Worm (Caenorhabditis elegans) whole organism, L4/young adult: Measurements from ENCODE around the gene alfa-1.

Experiments used
- W03F9.2 ChIP-seq: fragments of 150-350 bp; optimal IDR thresholded peaks from 2 replicates; lab custom pipeline; 2014; ENCODE audit warnings: missing biosample characterization, missing genetic modification characterization
- dao-5 ChIP-seq: sonication (generic microtip); optimal IDR thresholded peaks from 2 replicates; lab custom pipeline; 2016; ENCODE audit warnings: missing genotype, missing genetic modification characterization, moderate library complexity, missing compliant biosample characterization
- him-1 ChIP-seq: sonication (generic microtip); optimal IDR thresholded peaks from 2 replicates; lab custom pipeline; 2016; ENCODE audit warnings: missing genotype, missing genetic modification reagents, missing genetic modification characterization, missing compliant biosample characterization

The alfa-1 gene

DNA sequence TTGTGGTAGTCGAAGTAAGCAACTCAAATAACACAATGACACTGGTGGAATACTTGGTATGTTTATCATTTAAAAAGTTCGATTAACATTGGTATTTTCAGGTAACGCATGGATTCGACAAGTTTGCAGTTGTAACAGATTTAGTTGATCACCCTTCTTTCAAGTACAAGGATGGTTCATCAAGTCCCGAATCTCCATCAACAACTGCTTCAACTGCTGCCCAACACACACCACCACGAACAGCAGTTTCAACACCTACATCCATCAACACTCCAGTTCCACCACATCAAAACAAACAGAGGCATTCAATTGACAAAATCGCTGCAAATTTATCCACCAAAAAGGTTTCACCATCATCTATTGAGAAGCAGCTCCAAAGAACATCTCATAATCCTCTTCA, 20.2 kb upstream of the alfa-1 start:
- no peak for TF ChIP-seq him-1 (tag; lab: Kevin White, UChicago)
- no peak for TF ChIP-seq W03F9.2 (tag; lab: Kevin White, UChicago)
- no peak for TF ChIP-seq dao-5 (tag; lab: Kevin White, UChicago)

DNA sequence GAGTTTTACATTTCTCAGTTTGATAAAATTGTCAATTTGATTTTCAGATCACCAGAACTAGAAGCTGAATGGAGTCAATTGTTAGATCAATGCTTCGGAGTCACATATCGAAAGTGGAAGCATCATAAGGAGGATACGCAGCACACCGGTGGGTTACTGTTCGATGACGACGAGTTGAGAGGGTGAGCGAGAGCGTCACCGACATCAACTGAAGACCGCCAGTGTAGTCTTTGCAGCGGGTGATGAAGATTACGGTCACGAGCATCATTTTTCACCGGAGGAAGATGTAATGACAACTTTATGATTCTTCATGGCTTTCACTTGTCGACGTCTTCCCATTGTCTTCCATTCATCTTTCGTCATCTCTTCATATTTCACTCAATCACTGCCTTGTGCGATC, 19.6 kb upstream of the alfa-1 start, which contains the start of gene lin-26:
lin-26 (plus strand) TSS at position 301 of the 400 bp plus-strand sequence.
- TF ChIP-seq dao-5 (tag; lab: Kevin White, UChicago) = no peak
- TF ChIP-seq him-1 (tag; lab: Kevin White, UChicago) = no peak
- no peak for TF ChIP-seq W03F9.2 (tag; lab: Kevin White, UChicago)

DNA sequence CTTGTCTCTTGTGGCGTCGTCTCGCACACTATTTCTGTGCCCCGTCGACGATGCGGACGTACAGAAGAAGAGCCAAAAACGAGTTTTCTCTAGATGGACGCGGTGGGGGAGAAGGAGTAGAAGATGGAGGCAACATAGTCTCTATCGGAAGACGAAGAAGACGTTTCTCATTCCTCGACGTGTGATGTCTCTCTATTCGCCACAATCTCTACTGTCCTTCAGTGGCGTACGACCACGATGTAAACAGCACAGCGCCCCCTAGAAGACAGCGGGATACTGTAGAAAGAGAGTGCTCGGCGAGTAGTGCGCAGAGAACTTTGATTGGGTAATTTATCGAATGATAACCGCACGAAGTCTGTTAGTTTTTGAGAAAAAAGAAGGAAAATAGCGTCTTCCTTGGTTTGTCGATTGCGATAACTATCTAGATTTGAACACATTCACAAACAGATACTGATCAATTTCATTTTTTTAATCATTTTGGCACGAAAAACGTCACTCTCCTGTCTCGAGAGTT, 17.2 kb upstream of the alfa-1 start:
- TF ChIP-seq W03F9.2 (tag; lab: Kevin White, UChicago) (no peak), dao-5 (tag; lab: Kevin White, UChicago) (no peak), him-1 (tag; lab: Kevin White, UChicago) (no peak)

DNA sequence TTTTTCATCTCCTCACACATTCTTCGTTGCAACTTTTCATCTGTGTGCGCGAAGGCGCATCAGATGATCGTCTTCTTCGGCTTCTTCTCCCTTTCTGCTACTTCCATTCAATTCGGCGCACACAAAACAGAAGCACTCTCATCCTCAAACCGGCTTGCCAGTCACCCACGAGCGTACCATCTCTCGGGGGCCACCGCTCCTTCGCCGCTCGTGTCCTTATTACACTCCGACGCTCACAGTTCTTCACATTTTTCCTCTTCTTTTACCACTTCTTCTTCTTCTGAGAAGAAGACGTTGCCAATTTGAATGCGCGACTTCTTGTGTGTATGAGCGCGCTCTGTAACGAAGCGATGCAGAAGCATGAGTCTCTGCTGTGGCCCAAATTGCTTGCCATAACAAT, 16.2 kb upstream of the alfa-1 start:
- TF ChIP-seq him-1 (tag; lab: Kevin White, UChicago) (no peak), dao-5 (tag; lab: Kevin White, UChicago) (no peak), W03F9.2 (tag; lab: Kevin White, UChicago) (no peak)

- TF ChIP-seq W03F9.2 (tag; lab: Kevin White, UChicago) = no peak
- TF ChIP-seq him-1 (tag; lab: Kevin White, UChicago) = no peak
- no peak for TF ChIP-seq dao-5 (tag; lab: Kevin White, UChicago)
Measured at ce11 chrII:7676307-7676905, 14.1 kb upstream of the alfa-1 start.

DNA sequence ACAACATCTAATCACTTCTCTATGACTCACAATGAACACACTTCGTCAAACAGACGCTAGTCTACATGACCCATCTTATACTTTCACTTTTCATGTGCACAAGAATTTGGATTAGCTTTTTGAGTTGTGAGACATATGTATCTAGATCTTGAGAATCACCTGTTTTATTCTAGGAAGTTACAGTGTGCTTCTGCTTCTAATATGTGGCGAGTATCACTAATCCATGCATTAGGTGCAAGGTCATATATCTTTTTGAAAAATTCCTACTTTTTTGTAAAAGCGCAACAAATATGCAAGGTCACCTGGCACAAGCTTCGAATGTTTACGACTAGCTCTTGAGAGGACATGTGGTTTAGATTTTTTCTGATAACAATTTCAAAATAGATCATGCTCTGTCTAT, 13.4 kb upstream of the alfa-1 start:
- TF ChIP-seq dao-5 (tag; lab: Kevin White, UChicago) = no peak

ce11 chrII:7671705-7672104, 9.4 kb upstream of the alfa-1 start, which contains the start of gene lir-1:
lir-1 (plus strand) TSS chrII:7672005.
- TF ChIP-seq him-1 (tag; lab: Kevin White, UChicago) (no peak), W03F9.2 (tag; lab: Kevin White, UChicago) (no peak)

DNA sequence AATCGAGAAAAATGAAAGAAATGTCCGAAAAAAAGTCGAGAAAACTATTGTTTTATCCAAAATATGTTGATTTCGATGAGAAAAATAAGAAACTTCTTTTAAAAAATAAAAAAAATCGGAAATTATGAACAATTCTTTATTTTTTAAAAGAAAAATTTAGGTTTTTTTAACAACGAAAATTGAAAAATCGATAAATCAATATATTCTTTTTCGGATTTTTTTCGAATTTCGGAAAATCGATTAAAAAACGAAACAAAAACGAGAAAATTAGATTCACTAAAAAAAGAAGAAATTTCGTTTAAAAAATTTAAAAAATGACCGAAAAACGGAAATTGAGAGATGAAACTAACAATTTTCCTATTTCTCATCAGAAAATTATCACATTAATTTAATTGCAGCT, 7.7 kb upstream of the alfa-1 start:
- TF ChIP-seq dao-5 (tag; lab: Kevin White, UChicago) (no peak), him-1 (tag; lab: Kevin White, UChicago) (no peak), W03F9.2 (tag; lab: Kevin White, UChicago) (no peak)

DNA sequence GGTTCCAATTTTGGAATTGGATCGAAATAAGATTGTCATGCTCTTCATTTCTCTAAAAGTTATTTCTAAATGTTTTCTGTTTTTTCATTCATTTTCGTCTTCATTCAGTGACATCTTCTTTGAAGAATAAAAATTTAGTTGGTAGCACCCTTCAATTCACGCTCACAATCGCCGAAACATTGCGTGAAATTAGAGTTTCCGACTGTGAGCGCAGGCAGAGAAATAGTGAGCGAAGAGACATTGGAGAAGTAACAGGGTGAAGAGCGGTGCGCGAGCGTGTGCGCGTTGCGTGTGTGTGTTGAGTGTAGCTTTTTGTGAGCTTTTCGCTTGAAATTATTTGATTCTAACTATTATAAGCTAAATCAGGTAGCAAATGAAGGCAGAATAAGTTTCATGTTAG, 7.1 kb upstream of the alfa-1 start:
- TF ChIP-seq him-1 (tag; lab: Kevin White, UChicago) (no peak), dao-5 (tag; lab: Kevin White, UChicago) (no peak), W03F9.2 (tag; lab: Kevin White, UChicago) (no peak)

DNA sequence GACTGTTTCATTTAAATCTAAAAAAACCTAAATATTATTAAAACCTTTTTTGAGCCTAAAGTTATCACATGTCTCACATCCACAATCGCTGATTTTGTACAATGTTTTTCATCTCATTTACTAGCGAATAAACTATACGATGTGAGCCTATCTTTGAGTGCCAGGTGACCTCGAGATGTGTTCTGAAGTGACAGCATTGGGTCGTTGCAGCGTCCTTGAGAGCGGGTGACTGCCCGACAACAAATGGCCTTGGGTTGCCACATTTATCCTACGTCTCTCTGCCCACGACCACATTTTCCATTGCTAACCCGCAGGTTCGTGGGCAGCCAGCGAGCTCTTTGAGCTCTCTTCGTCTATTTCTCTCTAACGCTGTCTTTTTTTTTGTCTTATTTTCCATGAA, 4.6 kb upstream of the alfa-1 start, which contains the start of gene lir-2:
lir-2 (plus strand) TSS at position 301 of the 400 bp plus-strand sequence.
- TF ChIP-seq W03F9.2 (tag; lab: Kevin White, UChicago) (no peak), dao-5 (tag; lab: Kevin White, UChicago) (no peak), him-1 (tag; lab: Kevin White, UChicago) (no peak)

ce11 chrII:7666338-7666737, 4.0 kb upstream of the alfa-1 start:
- TF ChIP-seq him-1 (tag; lab: Kevin White, UChicago) (no peak), dao-5 (tag; lab: Kevin White, UChicago) (no peak), W03F9.2 (tag; lab: Kevin White, UChicago) (no peak)

DNA sequence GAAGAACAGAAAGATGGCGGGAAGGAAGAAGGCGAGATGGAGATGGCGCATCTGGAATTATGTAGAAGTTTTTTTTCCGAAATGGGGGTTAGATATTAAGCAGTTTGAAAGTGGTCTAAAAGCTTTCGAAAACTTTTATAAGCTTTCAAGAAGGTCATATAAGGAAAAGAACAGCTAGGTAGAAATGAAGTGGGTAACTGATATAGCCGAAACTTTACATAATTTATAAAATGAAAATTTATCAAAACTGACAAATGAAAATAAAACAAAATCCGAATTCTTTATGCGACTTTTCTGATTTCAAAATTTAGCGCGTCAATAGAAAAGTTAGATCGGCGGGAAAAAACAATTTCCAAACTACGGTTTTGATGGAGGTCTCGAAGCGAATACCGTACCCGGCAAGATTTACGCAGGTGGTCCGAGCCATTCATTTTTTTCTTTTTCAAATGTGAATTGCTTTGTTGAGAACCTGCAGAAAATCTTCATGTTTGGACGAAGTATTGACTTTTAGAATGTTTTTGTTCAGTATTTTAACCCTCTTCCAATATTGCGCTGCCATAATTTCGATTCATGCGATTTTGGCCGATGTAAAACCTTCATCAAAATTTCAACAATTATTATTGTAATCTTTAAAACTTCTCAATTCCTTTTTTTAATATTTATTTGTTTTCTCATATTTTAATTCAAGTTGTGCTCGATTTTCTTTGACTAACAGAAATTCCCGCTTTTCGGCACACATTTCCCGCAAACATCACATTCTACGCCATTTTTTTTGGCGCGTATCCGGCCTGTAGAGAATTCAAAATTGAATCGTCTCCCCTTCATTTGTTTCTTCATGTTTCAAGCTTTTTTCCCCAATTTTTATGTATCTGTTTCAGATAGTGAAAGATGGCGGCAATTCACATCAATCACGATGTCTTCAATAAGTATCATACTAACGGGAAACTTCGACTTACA, 1.7 kb upstream of the alfa-1 start, which contains the start of the genes F18A1.7 and rpa-1:
F18A1.7 (minus strand) TSS at position 51 of the 957 bp plus-strand sequence.
rpa-1 (plus strand) TSS at position 879 of the 957 bp plus-strand sequence.
- no peak for TF ChIP-seq him-1 (tag; lab: Kevin White, UChicago)
- no peak for TF ChIP-seq W03F9.2 (tag; lab: Kevin White, UChicago)

DNA sequence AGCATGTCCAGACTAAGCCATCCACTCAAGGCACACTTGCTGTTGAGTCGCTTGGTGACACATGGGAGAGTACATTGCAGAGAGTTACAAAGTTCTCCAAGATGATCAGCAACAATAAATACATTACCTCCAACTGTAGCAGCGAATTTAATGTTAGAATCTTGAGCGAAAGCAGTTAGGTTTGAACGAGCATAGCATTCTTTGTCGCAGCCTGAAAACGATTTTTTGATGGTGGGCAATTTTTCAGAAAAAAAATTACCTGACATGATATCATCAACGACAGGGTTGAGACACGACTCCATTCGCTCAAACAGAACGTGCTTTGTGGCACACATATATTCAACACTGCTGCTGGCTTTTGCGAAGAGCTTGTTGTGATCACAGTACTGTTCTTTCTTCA, 706 bp upstream of the alfa-1 start:
- TF ChIP-seq him-1 (tag; lab: Kevin White, UChicago) = no peak
- no peak for TF ChIP-seq W03F9.2 (tag; lab: Kevin White, UChicago)
- no peak for TF ChIP-seq dao-5 (tag; lab: Kevin White, UChicago)
